Worm (Caenorhabditis elegans): Measurements from ENCODE around the gene ZC132.11.
"Not testable (repeated sequence)": the region's sequence is repeated elsewhere in the genome, so short reads cannot be mapped to it uniquely, and the experiment has no call there.

The ZC132.11 gene

DNA sequence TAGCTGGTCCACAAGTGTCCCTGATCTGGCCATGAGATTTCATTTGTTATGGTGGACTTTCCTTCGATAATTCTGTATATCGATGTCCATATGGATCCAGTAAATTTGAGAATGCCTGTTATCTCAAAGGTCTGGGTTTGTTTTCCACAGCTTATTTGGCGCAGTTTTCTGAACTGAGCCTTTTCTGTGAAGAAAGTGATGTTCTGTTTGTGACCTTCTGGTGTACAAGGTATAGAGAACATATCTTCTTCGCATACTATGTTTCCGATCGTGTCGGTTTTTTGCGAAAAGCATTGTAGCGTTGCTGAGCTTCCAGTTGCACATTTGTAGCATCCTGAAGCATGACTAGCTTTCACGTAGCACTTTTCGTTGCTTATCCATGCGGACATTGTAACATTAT, 4.4 kb upstream of the ZC132.11 start:
- TF ChIP-seq unc-62 (GFP tag; optimal IDR thresholded peaks at IDR 0.05 in 1 of 2) (peak in 1 of 2 experiments; percentile 97), unc-62 (tag; optimal IDR thresholded peaks at IDR 0.05) (no peak), zip-2 (tag; optimal IDR thresholded peaks at IDR 0.05) (no peak), sdz-12 (GFP tag; optimal IDR thresholded peaks at IDR 0.05) (no peak), T20F7.1 (GFP tag; optimal IDR thresholded peaks at IDR 0.05) (no peak), zip-11 (GFP tag; IDR thresholded peaks at IDR 0.05) (no peak), saeg-2 (GFP tag; IDR thresholded peaks at IDR 0.05) (no peak)

DNA sequence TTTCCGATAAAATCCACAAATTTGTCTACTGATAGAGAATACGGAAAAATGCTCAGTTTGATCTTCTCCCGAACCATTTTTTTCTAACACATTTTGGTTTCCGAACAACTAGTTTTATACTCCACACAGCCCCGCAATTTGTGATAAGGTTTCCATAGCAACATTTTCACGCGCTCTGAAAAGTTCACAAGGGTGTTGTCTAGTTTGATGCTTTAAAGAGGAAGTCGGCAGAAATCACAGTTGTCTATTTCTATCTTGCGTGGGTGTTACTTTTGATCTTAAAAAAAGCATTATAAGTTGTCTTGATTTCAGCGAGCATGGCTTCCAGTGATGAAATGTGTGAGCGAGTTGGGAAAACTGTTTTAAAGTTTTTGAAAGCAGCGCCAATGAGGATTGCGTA, 1.3 kb upstream of the ZC132.11 start, which contains the start of gene ZC132.3:
Gene ZC132.3 (minus strand): TSS at position 101 of the 400 bp plus-strand sequence.
- no peak for TF ChIP-seq tag-97 (GFP tag; IDR thresholded peaks at IDR 0.05)
- TF ChIP-seq aly-2 (tag; optimal IDR thresholded peaks at IDR 0.05) = no peak
- TF ChIP-seq nhr-28 (tag; optimal IDR thresholded peaks at IDR 0.05) = no peak

DNA sequence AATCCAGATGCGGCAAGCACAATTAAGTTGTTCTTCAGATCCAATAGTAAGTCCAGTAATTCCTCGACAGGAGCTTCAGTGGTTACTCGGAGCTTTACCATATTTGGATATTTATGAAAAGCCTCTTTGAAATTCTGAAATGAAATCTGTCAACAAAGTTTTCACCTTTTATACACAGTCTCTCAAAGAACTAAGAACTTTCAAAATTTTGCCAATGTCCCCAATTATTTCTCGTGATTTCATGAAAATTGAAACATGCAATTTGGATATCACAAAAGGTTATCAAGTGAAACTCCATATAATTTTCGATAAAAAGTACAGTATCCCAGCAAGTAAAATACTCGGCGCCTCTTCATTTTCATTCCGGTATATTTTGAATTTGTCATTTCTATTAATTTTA, 2.6 kb downstream of the ZC132.11 start, which contains the start of gene F47D2.11:
Gene F47D2.11 (minus strand): TSS at position 101 of the 400 bp plus-strand sequence.
- TF ChIP-seq ztf-11 (tag; optimal IDR thresholded peaks at IDR 0.05) (no peak), unc-62 (GFP tag; optimal IDR thresholded peaks at IDR 0.05 in 1 of 2) (peak in 1 of 2 experiments; percentile 14), unc-62 (tag; optimal IDR thresholded peaks at IDR 0.05) (no peak), saeg-2 (GFP tag; IDR thresholded peaks at IDR 0.05) (no peak)

DNA sequence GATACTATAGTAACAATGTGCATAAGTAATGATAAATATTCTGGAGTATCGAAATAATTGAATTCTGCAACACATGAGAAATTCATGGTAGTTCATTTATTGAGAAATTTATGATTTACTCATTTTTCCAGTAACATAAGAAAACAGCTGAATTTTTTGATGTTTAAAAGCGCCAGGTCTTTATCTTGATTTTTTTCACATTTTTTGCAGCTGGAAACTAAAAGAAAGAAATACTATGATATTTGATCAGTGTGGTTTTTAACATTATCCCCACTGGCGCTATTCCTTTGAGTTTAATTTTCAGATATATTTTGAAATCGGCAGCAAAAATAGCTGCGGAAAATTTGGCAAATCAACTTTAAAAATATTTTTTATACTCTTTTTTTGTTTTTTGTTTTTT, 5.1 kb downstream of the ZC132.11 start, which contains the start of gene srh-194:
Gene srh-194 (minus strand): TSS at position 101 of the 400 bp plus-strand sequence.
- not testable (repeated sequence) for TF ChIP-seq ztf-11 (tag; optimal IDR thresholded peaks at IDR 0.05); sdz-12 (GFP tag; optimal IDR thresholded peaks at IDR 0.05); Y75B8A.6 (GFP tag; IDR thresholded peaks at IDR 0.05)

DNA sequence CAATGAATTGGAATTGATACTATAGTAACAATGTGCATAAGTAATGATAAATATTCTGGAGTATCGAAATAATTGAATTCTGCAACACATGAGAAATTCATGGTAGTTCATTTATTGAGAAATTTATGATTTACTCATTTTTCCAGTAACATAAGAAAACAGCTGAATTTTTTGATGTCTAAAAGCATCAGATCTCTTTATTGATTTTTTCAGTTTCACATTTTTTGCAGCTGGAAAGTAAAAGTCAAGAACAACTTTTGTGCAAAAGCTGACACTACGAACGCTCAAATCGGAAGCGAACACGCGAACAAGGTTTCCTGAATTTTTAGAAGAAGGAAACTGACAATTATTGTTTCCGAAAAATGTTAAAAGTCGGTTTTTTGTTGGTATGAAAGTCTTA, 8.4 kb downstream of the ZC132.11 start, which contains the start of gene srh-193:
Gene srh-193 (minus strand): TSS at position 101 of the 400 bp plus-strand sequence.
- TF ChIP-seq aha-1 (tag) = peak; percentile 0

DNA sequence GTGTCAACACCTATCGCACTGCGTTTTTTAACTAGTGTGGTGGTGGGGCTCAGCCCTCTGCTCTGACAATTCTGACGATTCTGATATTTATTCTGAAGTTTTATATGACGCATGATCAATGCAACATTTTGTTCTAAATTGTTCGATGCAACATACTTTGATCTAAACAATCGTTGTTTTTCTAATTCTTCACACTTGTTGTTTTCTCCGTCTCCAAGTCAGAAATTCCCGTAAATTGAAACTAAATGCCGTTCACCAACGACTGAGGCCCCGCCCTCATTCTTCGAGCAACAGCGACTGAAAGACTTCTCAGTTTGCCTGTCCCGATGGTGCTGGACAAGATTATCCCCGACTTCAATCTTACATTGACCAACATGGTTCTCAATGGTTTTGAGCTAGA, 13.7 kb downstream of the ZC132.11 start, which contains the start of gene srt-19:
Gene srt-19 (plus strand): TSS at position 301 of the 400 bp plus-strand sequence.
- TF ChIP-seq cey-2 (tag; optimal IDR thresholded peaks at IDR 0.05; ENCODE audit: borderline replicate concordance, insufficient read depth); F49E8.2 (tag; optimal IDR thresholded peaks at IDR 0.05; ENCODE audit: borderline replicate concordance); Y105C5A.15 (GFP tag; IDR thresholded peaks at IDR 0.05): not testable (repeated sequence)

DNA sequence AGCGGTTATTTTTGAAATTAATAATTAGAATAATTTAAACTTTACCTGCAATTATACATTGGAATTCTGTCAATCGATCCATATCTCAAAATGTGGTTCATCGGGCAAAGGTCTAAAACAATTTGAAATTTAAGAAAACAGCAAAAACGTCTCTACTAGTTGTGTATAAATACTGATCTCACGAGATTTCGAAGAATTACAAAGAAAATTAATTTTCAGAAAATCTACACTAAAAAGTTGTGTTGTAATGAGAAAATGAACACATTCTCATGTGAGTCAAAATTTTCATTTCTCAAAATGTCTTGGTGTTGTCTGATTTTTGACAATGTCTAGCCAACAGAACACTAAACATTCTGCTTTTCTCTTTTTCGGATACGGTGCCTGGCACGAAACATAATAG, 16.8 kb downstream of the ZC132.11 start, which contains the start of gene srt-37:
Gene srt-37 (minus strand): TSS at position 101 of the 400 bp plus-strand sequence.
- TF ChIP-seq ceh-82 (tag; optimal IDR thresholded peaks at IDR 0.05); zfp-3 (GFP tag; conservative IDR thresholded peaks at IDR 0.05); nhr-111 (GFP tag; optimal IDR thresholded peaks at IDR 0.05): not testable (repeated sequence)

DNA sequence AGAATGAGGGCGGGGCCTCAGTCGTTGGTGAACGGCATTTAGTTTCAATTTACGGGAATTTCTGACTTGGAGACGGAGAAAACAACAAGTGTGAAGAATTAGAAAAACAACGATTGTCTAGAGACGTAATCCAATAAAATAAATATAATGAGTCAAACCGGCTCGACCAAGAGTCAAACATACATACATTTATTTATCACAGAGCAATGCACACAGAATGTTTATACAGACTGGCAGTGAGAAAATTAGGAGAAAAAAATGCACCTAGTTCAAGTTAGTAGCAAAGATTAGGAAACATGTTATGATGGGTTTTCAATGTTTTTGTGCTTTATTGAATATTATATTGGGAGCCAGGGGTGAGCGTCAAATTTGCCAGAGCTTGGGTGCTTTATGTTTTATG, 19.7 kb downstream of the ZC132.11 start, which contains the start of gene srt-20:
Gene srt-20 (minus strand): TSS at position 101 of the 400 bp plus-strand sequence.
- TF ChIP-seq ces-1 (GFP tag; optimal IDR thresholded peaks at IDR 0.05); lin-15B (tag; optimal IDR thresholded peaks at IDR 0.05); Y105C5A.15 (GFP tag; IDR thresholded peaks at IDR 0.05): not testable (repeated sequence)

DNA sequence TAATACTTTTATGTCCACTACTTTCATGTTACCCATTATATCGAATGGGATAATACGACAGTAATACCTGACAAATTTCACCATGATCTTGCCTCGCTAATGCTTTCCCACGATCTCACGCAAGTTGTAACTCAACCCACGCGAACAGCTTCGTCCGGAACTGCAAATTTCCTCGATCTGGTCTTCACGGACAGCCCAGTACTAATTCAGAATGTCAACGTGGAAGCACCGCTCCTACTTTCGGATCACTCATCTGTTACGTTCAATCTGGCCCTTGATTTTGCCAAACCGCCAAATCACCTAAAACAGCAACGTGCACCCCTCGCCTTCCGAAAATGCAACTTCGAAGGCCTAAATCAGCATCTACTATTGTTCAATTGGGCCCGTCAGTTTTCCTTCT, 25.1 kb downstream of the ZC132.11 start:
- no peak for TF ChIP-seq nhr-10 (tag; optimal IDR thresholded peaks at IDR 0.05)
- no peak for TF ChIP-seq sdz-12 (GFP tag; optimal IDR thresholded peaks at IDR 0.05)
- no peak for TF ChIP-seq egl-43 (GFP tag; IDR thresholded peaks at IDR 0.05)
- no peak for TF ChIP-seq ztf-7 (tag; optimal IDR thresholded peaks at IDR 0.05)
- TF ChIP-seq snpc-4 (tag; optimal IDR thresholded peaks at IDR 0.05) = no peak
- TF ChIP-seq zfp-3 (GFP tag; conservative IDR thresholded peaks at IDR 0.05) = no peak
- TF ChIP-seq php-3 (GFP tag; IDR thresholded peaks at IDR 0.05) = no peak
- TF ChIP-seq unc-62 (GFP tag; optimal IDR thresholded peaks at IDR 0.05 in 1 of 2) = peak in 1 of 2 experiments; percentile 91
- TF ChIP-seq unc-62 (tag; optimal IDR thresholded peaks at IDR 0.05) = no peak
- no peak for TF ChIP-seq ces-1 (GFP tag; optimal IDR thresholded peaks at IDR 0.05)
- TF ChIP-seq Y5F2A.4 (GFP tag; optimal IDR thresholded peaks at IDR 0.05) = no peak
- peak; percentile 40 for TF ChIP-seq aha-1 (tag)
